Fruit fly (Drosophila melanogaster): Measurements from ENCODE around the gene TP53INP.

Gene TP53INP

dm6 chr3L:4461454-4462045, 54.8 kb downstream of the TP53INP start, which contains the start of gene CG15023 (continued):
- TF ChIP-seq sd (tag; optimal IDR thresholded peaks at IDR 0.05) (peak; percentile 20), ind (GFP tag; optimal IDR thresholded peaks at IDR 0.05) (no peak), ATbp (GFP tag; optimal IDR thresholded peaks at IDR 0.05) (no peak), Fer1 (GFP tag; optimal IDR thresholded peaks at IDR 0.05) (peak; percentile 45), unpg (GFP tag; optimal IDR thresholded peaks at IDR 0.05) (peak; percentile 28), CG16815 (GFP tag; optimal IDR thresholded peaks at IDR 0.05) (no peak), ssp (GFP tag; IDR thresholded peaks at IDR 0.05) (peak; percentile 24; the same call in 1 of the 2 replicates), seq (GFP tag; IDR thresholded peaks at IDR 0.05) (no peak), CG2120 (GFP tag; optimal IDR thresholded peaks at IDR 0.05) (peak; percentile 35), jing (GFP tag; optimal IDR thresholded peaks at IDR 0.05) (no peak), Atf6 (GFP tag; IDR thresholded peaks at IDR 0.05) (0 out of 2 replicates have a peak, but pooled peaks have one; percentile 7), pfk (GFP tag; optimal IDR thresholded peaks at IDR 0.05) (no peak), oc (tag; optimal IDR thresholded peaks at IDR 0.05) (no peak), hb (GFP tag; IDR thresholded peaks at IDR 0.05; ENCODE audit: partially characterized antibody) (no peak), NFAT (GFP tag; IDR thresholded peaks at IDR 0.05) (no peak), CTCF (GFP tag; optimal IDR thresholded peaks at IDR 0.05) (no peak), CG15514 (GFP tag; optimal IDR thresholded peaks at IDR 0.05) (peak; percentile 36), Hsf (GFP tag; optimal IDR thresholded peaks at IDR 0.05) (peak; percentile 21), esg (GFP tag; conservative IDR thresholded peaks at IDR 0.05) (peak; percentile 30), Max (GFP tag; optimal IDR thresholded peaks at IDR 0.05) (no peak), chif (GFP tag; optimal IDR thresholded peaks at IDR 0.05) (no peak), Ets65A (GFP tag) (peak; percentile 12), pan (optimal IDR thresholded peaks at IDR 0.05) (no peak), pan (GFP tag; optimal IDR thresholded peaks at IDR 0.05 in 1 of 2, IDR thresholded peaks at IDR 0.05 in 1 of 2) (no peak), CG6272 (GFP tag; IDR thresholded peaks at IDR 0.05) (no peak), hkb (optimal IDR thresholded peaks at IDR 0.05) (no peak), hkb (GFP tag; IDR thresholded peaks at IDR 0.05) (0 out of 2 replicates have a peak, but pooled peaks have one; percentile 9), CoRest (tag; optimal IDR thresholded peaks at IDR 0.05) (peak; percentile 35), CG30431 (GFP tag; optimal IDR thresholded peaks at IDR 0.05) (no peak), Pdp1 (GFP tag; optimal IDR thresholded peaks at IDR 0.05) (peak; percentile 4 to 37), odd (GFP tag; optimal IDR thresholded peaks at IDR 0.05) (peak; percentile 11), caup (GFP tag; optimal IDR thresholded peaks at IDR 0.05; ENCODE audit: severe bottlenecking) (no peak), CG10209 (GFP tag; optimal IDR thresholded peaks at IDR 0.05) (peak; percentile 15), CG3281 (GFP tag; optimal IDR thresholded peaks at IDR 0.05) (peak; percentile 35), CG12219 (GFP tag; optimal IDR thresholded peaks at IDR 0.05) (no peak), Ptx1 (GFP tag; IDR thresholded peaks at IDR 0.05) (peak; percentile 46), tgo (GFP tag; IDR thresholded peaks at IDR 0.05) (peak; percentile 55; the same call in 2 of the 3 replicates), MTF-1 (GFP tag; optimal IDR thresholded peaks at IDR 0.05; ENCODE audit: borderline replicate concordance) (no peak), nau (GFP tag; optimal IDR thresholded peaks at IDR 0.05) (no peak), CG31441 (GFP tag; IDR thresholded peaks at IDR 0.05) (0 out of 2 replicates have a peak, but pooled peaks have one; percentile 26), zen2 (GFP tag; IDR thresholded peaks at IDR 0.05; ENCODE audit: partially characterized antibody) (no peak), gem (tag; optimal IDR thresholded peaks at IDR 0.05) (peak; percentile 61), sob (GFP tag; IDR thresholded peaks at IDR 0.05) (0 out of 2 replicates have a peak, but pooled peaks have one; percentile 19), CG12236 (GFP tag; optimal IDR thresholded peaks at IDR 0.05) (no peak), CG10267 (tag; optimal IDR thresholded peaks at IDR 0.05) (peak; percentile 5), Rfx (GFP tag; IDR thresholded peaks at IDR 0.05) (peak; percentile 43), BtbVII (GFP tag; optimal IDR thresholded peaks at IDR 0.05) (peak; percentile 38), Hey (tag; optimal IDR thresholded peaks at IDR 0.05) (no peak), CG11504 (tag; optimal IDR thresholded peaks at IDR 0.05) (peak; percentile 52), ato (GFP tag; IDR thresholded peaks at IDR 0.05; ENCODE audit: partially characterized antibody) (no peak)
